Worm (Caenorhabditis elegans): ENCODE measurements around the gene srg-57.

- TF ChIP-seq snpc-4 (GFP tag; optimal IDR thresholded peaks at IDR 0.05) (no peak), snpc-4 (tag; optimal IDR thresholded peaks at IDR 0.05) (no peak), tbx-9 (tag; optimal IDR thresholded peaks at IDR 0.05; ENCODE audit: borderline replicate concordance) (no peak), pha-4 (tag; optimal IDR thresholded peaks at IDR 0.05) (no peak), Y79H2A.3 (GFP tag; conservative IDR thresholded peaks at IDR 0.05) (no peak)
These were observed 20.7 kb downstream of the srg-57 start, which contains the start of gene srt-28 for ce11 chrV:2713532-2713931.

Data from whole organism, young adult.